Fruit fly (Drosophila melanogaster) S2 (cell line): Measurements from ENCODE around the gene shps.

ENCODE experiments used
- CG8478 ChIP-seq: fragments of >200 bp; optimal IDR thresholded peaks from 2 replicates; lab custom pipeline; 2018
- CTCF ChIP-seq, 2 experiments: fragments of >200 bp; optimal IDR thresholded peaks; 2 replicates each; lab custom pipeline; 2018

dm6 chr3R:24299148-24299547 is 19.8 kb downstream of the shps start:
- TF ChIP-seq CTCF (optimal IDR thresholded peaks at IDR 0.05; lab: Kevin White, UChicago): no peak
- no peak for TF ChIP-seq CG8478 (lab: Kevin White, UChicago)
